Fruit fly (Drosophila melanogaster): Measurements from ENCODE around the gene dbr.

DNA sequence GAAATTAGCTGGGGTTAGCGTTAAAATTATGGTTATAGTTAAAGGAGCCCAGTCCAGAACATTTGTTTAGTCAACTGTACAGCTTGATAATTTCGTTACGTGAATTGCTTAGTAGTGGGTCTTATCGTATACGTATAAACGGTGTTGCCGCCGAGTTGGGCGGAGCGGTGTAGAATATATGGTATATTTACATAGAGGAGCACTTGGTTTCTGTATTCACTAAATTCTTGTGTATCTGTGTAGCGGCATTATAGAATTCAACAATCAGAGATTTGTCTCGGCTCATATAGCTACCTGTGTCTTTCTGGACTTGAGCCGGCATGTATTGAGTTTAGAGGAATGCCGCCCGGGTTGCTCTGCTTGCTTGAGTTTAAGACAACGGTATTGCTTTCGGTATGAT is 30.8 kb upstream of the dbr start:
- TF ChIP-seq CTCF (optimal IDR thresholded peaks at IDR 0.05) (peak; percentile 64 to 79), CG8478 (optimal IDR thresholded peaks at IDR 0.05) (no peak)
